Worm (Caenorhabditis elegans): ENCODE data around the gene rpl-11.2.

DNA sequence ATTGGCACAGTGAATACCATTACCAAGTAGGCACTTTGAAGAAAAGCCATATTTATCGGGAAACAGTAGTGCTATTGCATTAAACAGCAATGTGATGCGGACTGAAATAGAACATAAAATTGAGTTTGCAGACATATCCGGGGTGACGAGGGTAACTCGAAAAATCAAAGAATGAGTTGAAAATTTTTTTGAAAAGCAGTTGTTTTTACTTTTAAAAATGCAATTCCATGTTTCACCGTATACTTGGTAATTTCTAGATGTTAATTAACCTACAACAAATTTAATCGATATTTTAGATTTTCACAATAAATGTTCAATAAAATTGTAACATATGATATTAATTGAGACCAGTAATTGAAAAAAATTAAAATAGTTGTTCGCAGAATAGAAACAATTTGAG is 31.8 kb upstream of the rpl-11.2 start, which contains the start of gene AH9.4:
- TF ChIP-seq unc-39 (tag; optimal IDR thresholded peaks at IDR 0.05) (no peak), lsy-2 (tag; optimal IDR thresholded peaks at IDR 0.05) (no peak), nhr-11 (tag; optimal IDR thresholded peaks at IDR 0.05) (no peak), nhr-10 (tag; optimal IDR thresholded peaks at IDR 0.05) (no peak)

Measured in whole organism, L2 larva.